Fruit fly (Drosophila melanogaster) whole organism, embryonic: Measurements from ENCODE around the gene CG9855.

Experiments used
- Ada2b ChIP-seq: fragments of 200-800 bp; sonication (Bioruptor generic); IDR thresholded peaks from 2 replicates; pipeline ENCODE4 v1.3.6; 2022; ENCODE audit warnings: missing biosample characterization, missing genetic modification characterization
- BEAF-32 ChIP-seq: fragments of 200-800 bp; sonication (Bioruptor generic); optimal IDR thresholded peaks from 3 replicates; lab custom pipeline; 2017; ENCODE audit warnings: missing biosample characterization, missing genetic modification characterization, mild to moderate bottlenecking, moderate library complexity, missing genetic modification reagents
- Bteb2 ChIP-seq: fragments of 200-800 bp; sonication (Bioruptor generic); optimal IDR thresholded peaks from 2 replicates; lab custom pipeline; 2016; ENCODE audit warnings: missing biosample characterization, missing genetic modification characterization
- CG1024 ChIP-seq: fragments of 200-800 bp; sonication (Bioruptor generic); IDR thresholded peaks from 2 replicates; pipeline ENCODE4 v1.3.6; 2022; ENCODE audit warnings: missing biosample characterization, missing genetic modification characterization
- CG10274 ChIP-seq: fragments of 200-800 bp; sonication (Bioruptor generic); optimal IDR thresholded peaks from 3 replicates; lab custom pipeline; 2017; ENCODE audit warnings: missing biosample characterization, mild to moderate bottlenecking, missing genetic modification characterization
- CG10321 ChIP-seq: fragments of 200-800 bp; sonication (Bioruptor generic); IDR thresholded peaks from 2 replicates; pipeline ENCODE4 v1.3.6; 2022; ENCODE audit warnings: missing biosample characterization, missing genetic modification characterization
- CG12155 ChIP-seq: fragments of 200-800 bp; sonication (Bioruptor generic); optimal IDR thresholded peaks from 3 replicates; lab custom pipeline; 2016; ENCODE audit warnings: missing biosample characterization, missing genetic modification characterization
- CG12659 ChIP-seq: fragments of 200-800 bp; sonication (Bioruptor generic); optimal IDR thresholded peaks from 3 replicates; lab custom pipeline; 2017; ENCODE audit warnings: mild to moderate bottlenecking, missing biosample characterization, missing genetic modification reagents, missing genetic modification characterization
- CG12942 ChIP-seq: fragments of 200-800 bp; sonication (Bioruptor generic); optimal IDR thresholded peaks from 3 replicates; lab custom pipeline; 2016; ENCODE audit warnings: missing biosample characterization, missing genetic modification characterization
- CG14050 ChIP-seq: fragments of 200-800 bp; sonication (Bioruptor generic); IDR thresholded peaks from 3 replicates; pipeline ENCODE4 v1.3.6; 2022; ENCODE audit warnings: missing biosample characterization, missing genetic modification characterization
- CG14667 ChIP-seq: fragments of 200-800 bp; sonication (Bioruptor generic); IDR thresholded peaks from 2 replicates; pipeline ENCODE4 v1.3.6; 2022; ENCODE audit warnings: missing biosample characterization, missing genetic modification characterization
- CG15269 ChIP-seq: fragments of 200-800 bp; sonication (Bioruptor generic); optimal IDR thresholded peaks from 2 replicates; lab custom pipeline; 2018; ENCODE audit warnings: missing biosample characterization, mild to moderate bottlenecking, missing genetic modification characterization, moderate library complexity
- CG15514 ChIP-seq: fragments of 200-800 bp; sonication (Bioruptor generic); optimal IDR thresholded peaks from 3 replicates; lab custom pipeline; 2017; ENCODE audit warnings: missing biosample characterization, missing genetic modification characterization, mild to moderate bottlenecking, moderate library complexity, missing genetic modification reagents
- CG17361 ChIP-seq: fragments of 200-800 bp; sonication (Bioruptor generic); IDR thresholded peaks from 3 replicates; pipeline ENCODE4 v1.3.6; 2022; ENCODE audit warnings: missing biosample characterization, missing genetic modification characterization
- CG17912 ChIP-seq: fragments of 200-800 bp; sonication (Bioruptor generic); optimal IDR thresholded peaks from 2 replicates; lab custom pipeline; 2018; ENCODE audit warnings: missing biosample characterization, mild to moderate bottlenecking, missing genetic modification characterization
- CG1832 ChIP-seq: fragments of 200-800 bp; sonication (Bioruptor generic); optimal IDR thresholded peaks from 2 replicates; lab custom pipeline; 2017; ENCODE audit warnings: missing biosample characterization, mild to moderate bottlenecking, missing genetic modification characterization, inconsistent platforms
- CG32767 ChIP-seq: fragments of 200-800 bp; sonication (Bioruptor generic); IDR thresholded peaks from 2 replicates; pipeline ENCODE4 v1.3.6; 2022; ENCODE audit warnings: missing biosample characterization, missing genetic modification characterization
- CG34224 ChIP-seq: fragments of 200-800 bp; sonication (Bioruptor generic); IDR thresholded peaks from 3 replicates; pipeline ENCODE4 v1.3.6; 2022; ENCODE audit warnings: missing biosample characterization, missing genetic modification characterization; ENCODE audit not compliant: partially characterized antibody
- CG3847 ChIP-seq: fragments of 200-800 bp; sonication (Bioruptor generic); IDR thresholded peaks from 2 replicates; pipeline ENCODE4 v1.3.6; 2022; ENCODE audit warnings: missing biosample characterization, missing genetic modification characterization
- CG7963 ChIP-seq: fragments of 200-800 bp; sonication (Bioruptor generic); IDR thresholded peaks from 3 replicates; pipeline ENCODE4 v1.3.6; 2022; ENCODE audit warnings: missing biosample characterization, missing genetic modification characterization; ENCODE audit not compliant: partially characterized antibody
- CG8924 ChIP-seq: fragments of 200-800 bp; optimal IDR thresholded peaks from 3 replicates; lab custom pipeline; 2019; ENCODE audit warnings: missing biosample characterization, mild to moderate bottlenecking, missing genetic modification characterization, moderate library complexity
- D ChIP-seq, 2 experiments: fragments of 200-800 bp in 1 of 2; fragments of >200 bp in 1 of 2; sonication (Bioruptor generic) in 1 of 2; optimal IDR thresholded peaks; 2 replicates in 1 of 2; 3 replicates in 1 of 2; lab custom pipeline; 2017; ENCODE audit warnings: mild to moderate bottlenecking in 1 of 2, missing biosample characterization in 1 of 2, missing genetic modification characterization in 1 of 2, missing genetic modification reagents in 1 of 2
- Dad ChIP-seq: fragments of 200-800 bp; sonication (Bioruptor generic); optimal IDR thresholded peaks from 3 replicates; lab custom pipeline; 2016; ENCODE audit warnings: missing biosample characterization, missing genetic modification characterization
- Doc2 ChIP-seq: fragments of 200-800 bp; sonication (Bioruptor generic); IDR thresholded peaks from 2 replicates; pipeline ENCODE4 v1.3.6; 2022; ENCODE audit warnings: missing biosample characterization, missing genetic modification characterization
- Doc3 ChIP-seq: fragments of 200-800 bp; sonication (Bioruptor generic); IDR thresholded peaks from 3 replicates; pipeline ENCODE4 v1.3.6; 2022; ENCODE audit warnings: missing biosample characterization, missing genetic modification characterization; ENCODE audit not compliant: partially characterized antibody
- E2f1 ChIP-seq: fragments of 200-800 bp; sonication (Bioruptor generic); IDR thresholded peaks from 2 replicates; pipeline ENCODE4 v1.3.6; 2022; ENCODE audit warnings: missing biosample characterization, missing genetic modification characterization
- Gug ChIP-seq: fragments of 200-800 bp; sonication (Bioruptor generic); IDR thresholded peaks from 4 replicates; pipeline ENCODE4 v1.3.6; 2022; ENCODE audit warnings: missing biosample characterization, missing genetic modification characterization
- HLH54F ChIP-seq: fragments of 200-800 bp; sonication (Bioruptor generic); optimal IDR thresholded peaks from 3 replicates; lab custom pipeline; 2016; ENCODE audit warnings: missing biosample characterization, missing genetic modification characterization
- Hey ChIP-seq: fragments of 200-800 bp; sonication (Bioruptor generic); optimal IDR thresholded peaks from 3 replicates; lab custom pipeline; 2018; ENCODE audit warnings: missing biosample characterization, mild to moderate bottlenecking, missing genetic modification characterization
- Jarid2 ChIP-seq: fragments of 200-800 bp; sonication (Bioruptor generic); optimal IDR thresholded peaks from 3 replicates; lab custom pipeline; 2017; ENCODE audit warnings: mild to moderate bottlenecking, missing biosample characterization, missing genetic modification reagents, missing genetic modification characterization
- MTF-1 ChIP-seq: fragments of 200-800 bp; sonication (Bioruptor generic); optimal IDR thresholded peaks from 2 replicates; lab custom pipeline; 2018; ENCODE audit warnings: missing biosample characterization, mild to moderate bottlenecking, missing genetic modification characterization, borderline replicate concordance
- Myb ChIP-seq: fragments of 200-800 bp; sonication (Bioruptor generic); optimal IDR thresholded peaks from 2 replicates; lab custom pipeline; 2016; ENCODE audit warnings: missing biosample characterization, missing genetic modification characterization
- bcd ChIP-seq: fragments of 200-800 bp; sonication (Bioruptor generic); optimal IDR thresholded peaks from 2 replicates; lab custom pipeline; 2017; ENCODE audit warnings: missing biosample characterization, mild to moderate bottlenecking, missing genetic modification characterization
- disco-r ChIP-seq: fragments of 200-800 bp; sonication (Bioruptor generic); optimal IDR thresholded peaks from 2 replicates; lab custom pipeline; 2016; ENCODE audit warnings: missing biosample characterization, missing genetic modification characterization
- dpn ChIP-seq, 2 experiments: fragments of 200-800 bp; sonication (Bioruptor generic); optimal IDR thresholded peaks; 3 replicates each; lab custom pipeline; 2016; ENCODE audit warnings: missing biosample characterization in 2 of 2, missing genetic modification characterization in 2 of 2
- en ChIP-seq: fragments of 200-800 bp; sonication (Bioruptor generic); optimal IDR thresholded peaks from 2 replicates; lab custom pipeline; 2016; ENCODE audit warnings: missing biosample characterization, missing genetic modification characterization
- gfzf ChIP-seq: fragments of 200-800 bp; sonication (Bioruptor generic); optimal IDR thresholded peaks from 2 replicates; lab custom pipeline; 2016; ENCODE audit warnings: missing biosample characterization, mild to moderate bottlenecking, missing genetic modification characterization, moderate library complexity
- kah ChIP-seq: fragments of 200-800 bp; sonication (Bioruptor generic); optimal IDR thresholded peaks from 2 replicates; lab custom pipeline; 2018; ENCODE audit warnings: missing biosample characterization, mild to moderate bottlenecking, missing genetic modification characterization
- kay ChIP-seq: fragments of 200-800 bp; sonication (Bioruptor generic); optimal IDR thresholded peaks from 2 replicates; lab custom pipeline; 2016; ENCODE audit warnings: missing biosample characterization, missing genetic modification characterization
- nau ChIP-seq: fragments of 200-800 bp; sonication (Bioruptor generic); optimal IDR thresholded peaks from 3 replicates; lab custom pipeline; 2017; ENCODE audit warnings: missing biosample characterization, mild to moderate bottlenecking, missing genetic modification characterization, missing genetic modification reagents
- nerfin-2 ChIP-seq: fragments of 200-800 bp; sonication (Bioruptor generic); IDR thresholded peaks from 2 replicates; pipeline ENCODE4 v1.3.6; 2022; ENCODE audit warnings: missing biosample characterization, missing genetic modification characterization; ENCODE audit not compliant: partially characterized antibody
- phol ChIP-seq: fragments of 200-800 bp; sonication (Bioruptor generic); optimal IDR thresholded peaks from 3 replicates; lab custom pipeline; 2018; ENCODE audit warnings: missing biosample characterization, mild to moderate bottlenecking, missing genetic modification characterization, moderate library complexity
- repo ChIP-seq: fragments of 200-800 bp; sonication (Bioruptor generic); optimal IDR thresholded peaks from 2 replicates; lab custom pipeline; 2016; ENCODE audit warnings: missing biosample characterization, missing genetic modification characterization
- run ChIP-seq: fragments of 200-800 bp; sonication (Bioruptor generic); optimal IDR thresholded peaks from 3 replicates; lab custom pipeline; 2018; ENCODE audit warnings: missing biosample characterization, mild to moderate bottlenecking, missing genetic modification characterization
- slbo ChIP-seq: fragments of 200-800 bp; sonication (Bioruptor generic); IDR thresholded peaks from 2 replicates; pipeline ENCODE4 v1.3.6; 2022; ENCODE audit warnings: missing biosample characterization, missing genetic modification characterization
- sqz ChIP-seq: fragments of 200-800 bp; sonication (Bioruptor generic); optimal IDR thresholded peaks from 3 replicates; lab custom pipeline; 2018; ENCODE audit warnings: missing biosample characterization, mild to moderate bottlenecking, missing genetic modification characterization
- stwl ChIP-seq: fragments of 200-800 bp; sonication (Bioruptor generic); optimal IDR thresholded peaks from 3 replicates; lab custom pipeline; 2018; ENCODE audit warnings: missing biosample characterization, mild to moderate bottlenecking, missing genetic modification characterization, moderate library complexity
- sug ChIP-seq: fragments of 200-800 bp; optimal IDR thresholded peaks from 2 replicates; lab custom pipeline; 2019; ENCODE audit warnings: missing biosample characterization, mild to moderate bottlenecking, missing genetic modification characterization, moderate library complexity
- tgo ChIP-seq: fragments of 200-800 bp; sonication (Bioruptor generic); IDR thresholded peaks from 3 replicates; pipeline ENCODE4 v1.3.6; 2022; ENCODE audit warnings: missing biosample characterization, missing genetic modification characterization
- wdn ChIP-seq: fragments of 200-800 bp; sonication (Bioruptor generic); IDR thresholded peaks from 2 replicates; pipeline ENCODE4 v1.3.6; 2022; ENCODE audit warnings: missing biosample characterization, missing genetic modification characterization
- yki ChIP-seq: fragments of >200 bp; optimal IDR thresholded peaks from 3 replicates; lab custom pipeline; 2018

CG9855 gene

DNA sequence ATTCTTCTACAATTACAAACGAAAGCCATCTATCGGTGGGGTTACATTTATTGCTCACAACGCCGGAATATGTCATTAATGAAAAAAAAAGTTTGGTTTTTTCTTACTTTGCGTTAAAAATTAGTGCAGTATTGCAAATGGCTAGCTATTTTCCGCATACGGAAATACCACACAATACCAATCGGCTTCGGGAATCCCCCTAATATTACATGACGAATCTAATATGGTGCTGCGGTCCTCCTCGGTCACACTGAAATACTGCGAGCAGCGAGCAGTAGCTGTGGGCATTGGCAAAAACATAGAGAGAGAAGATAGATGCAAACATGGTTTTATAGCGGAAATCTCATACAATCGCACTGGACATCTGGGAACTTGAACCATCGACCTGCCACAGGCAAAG, 10.2 kb downstream of the CG9855 start, which contains the start of gene tub (continued):
- peak; percentile 73 for TF ChIP-seq CG15514 (GFP tag; lab: Kevin White, UChicago)
- no peak for TF ChIP-seq Jarid2
- no peak for TF ChIP-seq Doc2
- peak; percentile 33 to 56 for TF ChIP-seq dpn (GFP tag; optimal IDR thresholded peaks at IDR 0.05; lab: Kevin White, UChicago)
- TF ChIP-seq kay (GFP tag; lab: Kevin White, UChicago) = peak; percentile 36
- TF ChIP-seq CG7963 (GFP tag; lab: Robert Waterston, UW) = no peak
- peak; percentile 84 for TF ChIP-seq CG12659 (GFP tag; lab: Kevin White, UChicago)
- no peak for TF ChIP-seq Ada2b (GFP tag; lab: Robert Waterston, UW)
- peak; percentile 36 for TF ChIP-seq Myb (GFP tag; lab: Kevin White, UChicago)
- no peak for TF ChIP-seq run (tag; lab: Kevin White, UChicago)
- TF ChIP-seq Bteb2 = no peak
- no peak for TF ChIP-seq yki
- 0 out of 3 replicates have a peak, but pooled peaks have one; percentile 30 for TF ChIP-seq CG34224 (GFP tag; lab: Robert Waterston, UW)
- no peak for TF ChIP-seq CG12942 (GFP tag; lab: Kevin White, UChicago)
- no peak for TF ChIP-seq CG10274 (GFP tag; lab: Kevin White, UChicago)
- TF ChIP-seq CG12155 (GFP tag; lab: Kevin White, UChicago) = peak; percentile 36
- TF ChIP-seq CG8924 (tag; lab: Kevin White, UChicago) = no peak
- TF ChIP-seq MTF-1 (GFP tag; lab: Kevin White, UChicago) = no peak
- no peak for TF ChIP-seq D (optimal IDR thresholded peaks at IDR 0.05; lab: Kevin White, UChicago)
- no peak for TF ChIP-seq D (GFP tag; optimal IDR thresholded peaks at IDR 0.05; lab: Kevin White, UChicago)
- TF ChIP-seq CG32767 = 0 out of 2 replicates have a peak, but pooled peaks have one; percentile 39
- TF ChIP-seq CG10321 = no peak
- peak; percentile 73 for TF ChIP-seq stwl (tag; lab: Kevin White, UChicago)
- peak; percentile 53 for TF ChIP-seq sug (tag; lab: Kevin White, UChicago)
- TF ChIP-seq Doc3 = no peak
- no peak for TF ChIP-seq kah (GFP tag; lab: Kevin White, UChicago)
- no peak for TF ChIP-seq CG1832 (GFP tag; lab: Kevin White, UChicago)
- no peak for TF ChIP-seq tgo (GFP tag; lab: Robert Waterston, UW)
- TF ChIP-seq gfzf (GFP tag; lab: Kevin White, UChicago) = peak; percentile 83
- peak; percentile 28 for TF ChIP-seq HLH54F
- no peak for TF ChIP-seq sqz (GFP tag; lab: Kevin White, UChicago)
- TF ChIP-seq en (GFP tag; lab: Kevin White, UChicago) = no peak
- peak; percentile 44 for TF ChIP-seq BEAF-32 (GFP tag; lab: Kevin White, UChicago)
- TF ChIP-seq disco-r = no peak
- no peak for TF ChIP-seq CG17912 (GFP tag; lab: Kevin White, UChicago)
- no peak for TF ChIP-seq nerfin-2 (GFP tag; lab: Robert Waterston, UW)
- no peak for TF ChIP-seq Hey (tag; lab: Kevin White, UChicago)
- TF ChIP-seq CG14050 (GFP tag; lab: Robert Waterston, UW) = no peak
- TF ChIP-seq repo (GFP tag; lab: Kevin White, UChicago) = peak; percentile 36
- no peak for TF ChIP-seq Gug (GFP tag; lab: Robert Waterston, UW)
- peak; percentile 28 for TF ChIP-seq Dad (GFP tag; lab: Kevin White, UChicago)
- peak; percentile 62; the same call in 1 of the 2 replicates for TF ChIP-seq CG3847 (GFP tag; lab: Robert Waterston, UW)
- TF ChIP-seq phol (tag; lab: Kevin White, UChicago) = peak; percentile 91
- peak; percentile 66 for TF ChIP-seq slbo (GFP tag; lab: Robert Waterston, UW)
- TF ChIP-seq E2f1 = no peak
- peak; percentile 50; the same call in 1 of the 2 replicates for TF ChIP-seq CG1024 (GFP tag; lab: Robert Waterston, UW)
- no peak for TF ChIP-seq CG15269 (tag; lab: Kevin White, UChicago)
- no peak; the same call in 1 of the 3 replicates for TF ChIP-seq CG17361 (GFP tag; lab: Robert Waterston, UW)
- TF ChIP-seq bcd (GFP tag; lab: Kevin White, UChicago) = no peak
- TF ChIP-seq wdn (GFP tag; lab: Robert Waterston, UW) = no peak
- TF ChIP-seq nau = no peak
- TF ChIP-seq CG14667 (GFP tag; lab: Robert Waterston, UW) = no peak
